Worm (Caenorhabditis elegans) whole organism, late embryonic: ENCODE measurements around the gene R10E11.5.

ENCODE experiments used
- C08G9.2 ChIP-seq: sonication (generic microtip); optimal IDR thresholded peaks from 2 replicates; lab custom pipeline; 2016; ENCODE audit warnings: mild to moderate bottlenecking, missing genetic modification characterization, moderate library complexity, missing compliant biosample characterization
- C38D4.7 ChIP-seq: fragments of 200-800 bp; sonication (Bioruptor generic); optimal IDR thresholded peaks from 2 replicates; lab custom pipeline; 2018; ENCODE audit warnings: mild to moderate bottlenecking, missing genetic modification characterization, moderate library complexity, missing compliant biosample characterization
- F13H6.1 ChIP-seq: sonication (generic microtip); optimal IDR thresholded peaks from 2 replicates; lab custom pipeline; 2016; ENCODE audit warnings: missing genetic modification characterization, missing compliant biosample characterization
- Y22D7AL.16 ChIP-seq: sonication (generic microtip); optimal IDR thresholded peaks from 2 replicates; lab custom pipeline; 2016; ENCODE audit warnings: missing genetic modification characterization, missing compliant biosample characterization
- ceh-18 ChIP-seq: sonication (generic microtip); optimal IDR thresholded peaks from 2 replicates; lab custom pipeline; 2016; ENCODE audit warnings: missing genetic modification characterization, missing compliant biosample characterization
- ceh-30 ChIP-seq: fragments of 150-350 bp; optimal IDR thresholded peaks from 2 replicates; lab custom pipeline; 2014; ENCODE audit warnings: missing biosample characterization, missing genetic modification characterization
- ceh-31 ChIP-seq: sonication (generic microtip); optimal IDR thresholded peaks from 2 replicates; lab custom pipeline; 2016; ENCODE audit warnings: missing genetic modification characterization, missing compliant biosample characterization
- ceh-34 ChIP-seq: sonication (generic microtip); optimal IDR thresholded peaks from 2 replicates; lab custom pipeline; 2016; ENCODE audit warnings: mild to moderate bottlenecking, missing genetic modification characterization, missing compliant biosample characterization
- ceh-45 ChIP-seq: fragments of 200-800 bp; sonication (Bioruptor generic); IDR thresholded peaks from 2 replicates; pipeline ENCODE4 v1.3.6; 2022; ENCODE audit warnings: missing genetic modification reagents, missing genetic modification characterization, missing compliant biosample characterization
- ceh-6 ChIP-seq: fragments of 200-800 bp; sonication (Bioruptor generic); optimal IDR thresholded peaks from 2 replicates; lab custom pipeline; 2018; ENCODE audit warnings: mild to moderate bottlenecking, missing genetic modification characterization, missing compliant biosample characterization
- elt-2 ChIP-seq: sonication (generic microtip); optimal IDR thresholded peaks from 2 replicates; lab custom pipeline; 2016; ENCODE audit warnings: missing genetic modification reagents, missing genetic modification characterization, missing compliant biosample characterization
- eyg-1 ChIP-seq: sonication (generic microtip); optimal IDR thresholded peaks from 2 replicates; lab custom pipeline; 2016; ENCODE audit warnings: missing genotype, missing genetic modification characterization, missing compliant biosample characterization
- fax-1 ChIP-seq: sonication (generic microtip); optimal IDR thresholded peaks from 2 replicates; lab custom pipeline; 2016; ENCODE audit warnings: missing genotype, missing genetic modification characterization, missing compliant biosample characterization
- hlh-13 ChIP-seq: fragments of 200-800 bp; sonication (Bioruptor generic); optimal IDR thresholded peaks from 2 replicates; lab custom pipeline; 2018; ENCODE audit warnings: mild to moderate bottlenecking, missing genetic modification characterization, missing compliant biosample characterization
- hlh-15 ChIP-seq: sonication (generic microtip); optimal IDR thresholded peaks from 2 replicates; lab custom pipeline; 2016; ENCODE audit warnings: missing genetic modification characterization, missing compliant biosample characterization
- hlh-6 ChIP-seq: sonication (generic microtip); optimal IDR thresholded peaks from 2 replicates; lab custom pipeline; 2016; ENCODE audit warnings: missing genotype, missing genetic modification characterization, missing compliant biosample characterization
- hlh-8 ChIP-seq: sonication (generic microtip); optimal IDR thresholded peaks from 2 replicates; lab custom pipeline; 2016; ENCODE audit warnings: missing genotype, missing genetic modification characterization, missing compliant biosample characterization
- lin-11 ChIP-seq: fragments of 200-800 bp; sonication (Bioruptor generic); optimal IDR thresholded peaks from 2 replicates; lab custom pipeline; 2018; ENCODE audit warnings: mild to moderate bottlenecking, missing genetic modification characterization, missing compliant biosample characterization
- mec-3 ChIP-seq: sonication (generic microtip); optimal IDR thresholded peaks from 2 replicates; lab custom pipeline; 2016; ENCODE audit warnings: borderline replicate concordance, missing genetic modification characterization, missing compliant biosample characterization
- nfya-1 ChIP-seq: sonication (generic microtip); optimal IDR thresholded peaks from 2 replicates; lab custom pipeline; 2017; ENCODE audit warnings: missing genetic modification characterization, mild to moderate bottlenecking, missing compliant biosample characterization, antibody characterized with exemption, moderate library complexity
- nhr-232 ChIP-seq: sonication (generic microtip); optimal IDR thresholded peaks from 2 replicates; lab custom pipeline; 2016; ENCODE audit warnings: missing genetic modification characterization, missing compliant biosample characterization
- npax-4 ChIP-seq: sonication (generic microtip); optimal IDR thresholded peaks from 2 replicates; lab custom pipeline; 2016; ENCODE audit warnings: missing genetic modification characterization, missing compliant biosample characterization
- pax-1 ChIP-seq: fragments of 150-350 bp; optimal IDR thresholded peaks from 2 replicates; lab custom pipeline; 2014; ENCODE audit warnings: missing biosample characterization, missing genetic modification characterization
- pha-2 ChIP-seq: sonication (generic microtip); optimal IDR thresholded peaks from 2 replicates; lab custom pipeline; 2017; ENCODE audit warnings: mild to moderate bottlenecking, missing genetic modification characterization, missing compliant biosample characterization
- sdc-2 ChIP-seq: sonication (generic microtip); optimal IDR thresholded peaks from 2 replicates; lab custom pipeline; 2016; ENCODE audit warnings: missing genotype, missing genetic modification characterization, missing compliant biosample characterization
- sox-2 ChIP-seq: fragments of 200-800 bp; sonication (Bioruptor generic); IDR thresholded peaks from 2 replicates; pipeline ENCODE4 v1.3.6; 2022; ENCODE audit warnings: missing genetic modification reagents, missing genetic modification characterization, missing compliant biosample characterization
- sox-4 ChIP-seq: sonication (generic microtip); optimal IDR thresholded peaks from 2 replicates; lab custom pipeline; 2017; ENCODE audit warnings: mild to moderate bottlenecking, missing genetic modification characterization, inconsistent platforms, missing compliant biosample characterization
- tbx-7 ChIP-seq: sonication (generic microtip); optimal IDR thresholded peaks from 2 replicates; lab custom pipeline; 2016; ENCODE audit warnings: missing genotype, missing genetic modification characterization, missing compliant biosample characterization
- unc-3 ChIP-seq, 2 experiments: fragments of 200-800 bp in 1 of 2; sonication (Bioruptor generic) in 1 of 2; sonication (generic microtip) in 1 of 2; conservative IDR thresholded peaks in 1 of 2; optimal IDR thresholded peaks in 1 of 2; 2 replicates each; pipeline versions ENCODE4 v1.3.6 to Lab custom; 2016 to 2022; ENCODE audit warnings: missing compliant biosample characterization in 2 of 2, missing genetic modification characterization in 2 of 2, missing genetic modification reagents in 1 of 2

The R10E11.5 gene

ce11 chrIII:9796448-9796847, 7.0 kb upstream of the R10E11.5 start, which contains the start of gene srxa-10:
Gene srxa-10, minus strand, starts transcription at chrIII:9796548.
- TF ChIP-seq ceh-30 (tag; lab: Kevin White, UChicago): no peak
- TF ChIP-seq F13H6.1 (tag; lab: Kevin White, UChicago): no peak
- TF ChIP-seq hlh-6 (tag; lab: Kevin White, UChicago): no peak
- TF ChIP-seq C38D4.7 (GFP tag; lab: Kevin White, UChicago): no peak
- TF ChIP-seq C08G9.2 (tag; lab: Kevin White, UChicago): no peak
- TF ChIP-seq mec-3 (tag; lab: Kevin White, UChicago): no peak

ce11 chrIII:9793592-9794417, 4.3 kb upstream of the R10E11.5 start, which contains the start of the genes R10E11.9 and mcm-6:
Gene R10E11.9, minus strand, starts transcription at chrIII:9793642.
Gene mcm-6, plus strand, starts transcription at chrIII:9794367.
- TF ChIP-seq F13H6.1 (tag; lab: Kevin White, UChicago) (no peak), pha-2 (tag; lab: Kevin White, UChicago) (no peak), ceh-31 (tag; lab: Kevin White, UChicago) (no peak), pax-1 (tag; lab: Kevin White, UChicago) (no peak), sox-2 (no peak), npax-4 (tag; lab: Kevin White, UChicago) (no peak)

- TF ChIP-seq Y22D7AL.16: no peak
- peak; percentile 84 for TF ChIP-seq nfya-1 (tag; lab: Kevin White, UChicago)
Observed at ce11 chrIII:9789083-9789482, 374 bp downstream of the R10E11.5 start.

- TF ChIP-seq elt-2 (tag; lab: Kevin White, UChicago): peak; percentile 79
- no peak for TF ChIP-seq hlh-8
Observed at ce11 chrIII:9786776-9787175, 2.7 kb downstream of the R10E11.5 start.

ce11 chrIII:9783133-9783590, 6.3 kb downstream of the R10E11.5 start:
- TF ChIP-seq sdc-2 (no peak), ceh-34 (tag; lab: Kevin White, UChicago) (no peak), hlh-15 (tag; lab: Kevin White, UChicago) (no peak), fax-1 (tag; lab: Kevin White, UChicago) (no peak), unc-3 (GFP tag; conservative IDR thresholded peaks at IDR 0.05; lab: Robert Waterston, UW) (no peak), unc-3 (tag; optimal IDR thresholded peaks at IDR 0.05; lab: Kevin White, UChicago) (no peak), tbx-7 (tag; lab: Kevin White, UChicago) (no peak), hlh-13 (GFP tag; lab: Kevin White, UChicago) (no peak), eyg-1 (no peak), lin-11 (no peak)

ce11 chrIII:9782483-9783081, 6.9 kb downstream of the R10E11.5 start, which contains the start of gene R10E11.6:
Gene R10E11.6, plus strand, starts transcription at chrIII:9783006.
- TF ChIP-seq sox-4 (tag; lab: Kevin White, UChicago): no peak
- TF ChIP-seq ceh-6 (GFP tag; lab: Kevin White, UChicago): no peak
- TF ChIP-seq hlh-6 (tag; lab: Kevin White, UChicago): no peak
- TF ChIP-seq nhr-232 (tag; lab: Kevin White, UChicago): no peak
- TF ChIP-seq ceh-45 (GFP tag; lab: Robert Waterston, UW): no peak
- TF ChIP-seq npax-4 (tag; lab: Kevin White, UChicago): no peak
- TF ChIP-seq ceh-18 (tag; lab: Kevin White, UChicago): no peak
- TF ChIP-seq ceh-34 (tag; lab: Kevin White, UChicago): no peak
